Worm (Caenorhabditis elegans) whole organism, late embryonic: ENCODE data around the gene nhr-132.

Source experiments
- Y22D7AL.16 ChIP-seq: sonication (generic microtip); optimal IDR thresholded peaks from 2 replicates; lab custom pipeline; 2016; ENCODE audit warnings: missing genetic modification characterization, missing compliant biosample characterization
- ceh-31 ChIP-seq: sonication (generic microtip); optimal IDR thresholded peaks from 2 replicates; lab custom pipeline; 2016; ENCODE audit warnings: missing genetic modification characterization, missing compliant biosample characterization
- ceh-48 ChIP-seq: sonication (generic microtip); optimal IDR thresholded peaks from 2 replicates; lab custom pipeline; 2016; ENCODE audit warnings: missing genetic modification characterization, inconsistent platforms, missing compliant biosample characterization
- elt-2 ChIP-seq: sonication (generic microtip); optimal IDR thresholded peaks from 2 replicates; lab custom pipeline; 2016; ENCODE audit warnings: missing genetic modification reagents, missing genetic modification characterization, missing compliant biosample characterization
- hlh-6 ChIP-seq: sonication (generic microtip); optimal IDR thresholded peaks from 2 replicates; lab custom pipeline; 2016; ENCODE audit warnings: missing genotype, missing genetic modification characterization, missing compliant biosample characterization
- hlh-8 ChIP-seq: sonication (generic microtip); optimal IDR thresholded peaks from 2 replicates; lab custom pipeline; 2016; ENCODE audit warnings: missing genotype, missing genetic modification characterization, missing compliant biosample characterization
- mec-3 ChIP-seq: sonication (generic microtip); optimal IDR thresholded peaks from 2 replicates; lab custom pipeline; 2016; ENCODE audit warnings: borderline replicate concordance, missing genetic modification characterization, missing compliant biosample characterization
- pha-4 ChIP-seq: fragments of 150-350 bp; optimal IDR thresholded peaks from 2 replicates; lab custom pipeline; 2018; ENCODE audit warnings: missing biosample characterization, missing genetic modification reagents, missing genetic modification characterization
- ref-2 ChIP-seq: sonication (generic microtip); optimal IDR thresholded peaks from 2 replicates; lab custom pipeline; 2016; ENCODE audit warnings: missing genetic modification characterization, missing compliant biosample characterization
- tbx-2 ChIP-seq: sonication (generic microtip); optimal IDR thresholded peaks from 2 replicates; lab custom pipeline; 2016; ENCODE audit warnings: missing genetic modification characterization, missing compliant biosample characterization

- TF ChIP-seq ceh-31 (tag; lab: Kevin White, UChicago) (no peak), ceh-48 (tag; lab: Kevin White, UChicago) (no peak), ref-2 (tag; lab: Kevin White, UChicago) (no peak), elt-2 (tag; lab: Kevin White, UChicago) (no peak), hlh-8 (tag; lab: Kevin White, UChicago) (no peak), hlh-6 (tag; lab: Kevin White, UChicago) (no peak), Y22D7AL.16 (tag; lab: Kevin White, UChicago) (no peak), tbx-2 (tag; lab: Kevin White, UChicago) (no peak), mec-3 (tag; lab: Kevin White, UChicago) (no peak), pha-4 (tag; lab: Kevin White, UChicago) (no peak)
Observed at ce11 chrV:576070-576469, 41.8 kb downstream of the nhr-132 start, which contains the start of gene K06H6.5.
